Fruit fly (Drosophila melanogaster) whole organism, embryonic: ENCODE data around the gene phol.

Experiments used
- ATbp ChIP-seq: fragments of 200-800 bp; sonication (Bioruptor generic); optimal IDR thresholded peaks from 2 replicates; lab custom pipeline; 2017; ENCODE audit warnings: missing biosample characterization, mild to moderate bottlenecking, missing genetic modification characterization, missing genetic modification reagents
- Ada2b ChIP-seq: fragments of 200-800 bp; sonication (Bioruptor generic); IDR thresholded peaks from 2 replicates; pipeline ENCODE4 v1.3.6; 2022; ENCODE audit warnings: missing biosample characterization, missing genetic modification characterization
- Atf3 ChIP-seq: fragments of 200-800 bp; sonication (Bioruptor generic); optimal IDR thresholded peaks from 3 replicates; lab custom pipeline; 2016; ENCODE audit warnings: missing biosample characterization, missing genetic modification characterization
- CG10321 ChIP-seq: fragments of 200-800 bp; sonication (Bioruptor generic); IDR thresholded peaks from 2 replicates; pipeline ENCODE4 v1.3.6; 2022; ENCODE audit warnings: missing biosample characterization, missing genetic modification characterization
- CG10654 ChIP-seq: fragments of 200-800 bp; sonication (Bioruptor generic); optimal IDR thresholded peaks from 2 replicates; lab custom pipeline; 2016; ENCODE audit warnings: missing biosample characterization, missing genetic modification characterization
- CG10979 ChIP-seq: fragments of 200-800 bp; sonication (Bioruptor generic); optimal IDR thresholded peaks from 2 replicates; lab custom pipeline; 2018; ENCODE audit warnings: missing biosample characterization, mild to moderate bottlenecking, missing genetic modification characterization, moderate library complexity
- CG11398 ChIP-seq: fragments of 200-800 bp; sonication (Bioruptor generic); optimal IDR thresholded peaks from 2 replicates; lab custom pipeline; 2016; ENCODE audit warnings: missing biosample characterization, missing genetic modification characterization
- CG16813 ChIP-seq: fragments of 200-800 bp; sonication (Bioruptor generic); IDR thresholded peaks from 3 replicates; pipeline ENCODE4 v1.3.6; 2022; ENCODE audit warnings: missing biosample characterization, missing genetic modification characterization; ENCODE audit not compliant: partially characterized antibody
- CG17385 ChIP-seq: fragments of 200-800 bp; sonication (Bioruptor generic); optimal IDR thresholded peaks from 3 replicates; lab custom pipeline; 2018; ENCODE audit warnings: missing biosample characterization, mild to moderate bottlenecking, missing genetic modification characterization
- CG17829 ChIP-seq: fragments of 200-800 bp; optimal IDR thresholded peaks from 2 replicates; lab custom pipeline; 2019; ENCODE audit warnings: missing biosample characterization, mild to moderate bottlenecking, missing genetic modification characterization, moderate library complexity
- CG18599 ChIP-seq: fragments of 200-800 bp; sonication (Bioruptor generic); optimal IDR thresholded peaks from 3 replicates; lab custom pipeline; 2017; ENCODE audit warnings: missing biosample characterization, missing genetic modification characterization, mild to moderate bottlenecking, moderate library complexity, missing genetic modification reagents
- CG18764 ChIP-seq: fragments of 200-800 bp; sonication (Bioruptor generic); optimal IDR thresholded peaks from 3 replicates; lab custom pipeline; 2016; ENCODE audit warnings: missing biosample characterization, missing genetic modification characterization
- CG31365 ChIP-seq: fragments of 200-800 bp; sonication (Bioruptor generic); optimal IDR thresholded peaks from 2 replicates; lab custom pipeline; 2018; ENCODE audit warnings: missing biosample characterization, mild to moderate bottlenecking, missing genetic modification characterization
- CG34224 ChIP-seq: fragments of 200-800 bp; sonication (Bioruptor generic); IDR thresholded peaks from 3 replicates; pipeline ENCODE4 v1.3.6; 2022; ENCODE audit warnings: missing biosample characterization, missing genetic modification characterization; ENCODE audit not compliant: partially characterized antibody
- CG34422 ChIP-seq: fragments of 200-800 bp; sonication (Bioruptor generic); IDR thresholded peaks from 3 replicates; pipeline ENCODE4 v1.3.6; 2022; ENCODE audit warnings: missing biosample characterization, missing genetic modification characterization
- CG5180 ChIP-seq: fragments of 200-800 bp; sonication (Bioruptor generic); optimal IDR thresholded peaks from 3 replicates; lab custom pipeline; 2017; ENCODE audit warnings: missing biosample characterization, missing genetic modification characterization, mild to moderate bottlenecking, moderate library complexity, missing genetic modification reagents
- CG6683 ChIP-seq: fragments of 200-800 bp; sonication (Bioruptor generic); optimal IDR thresholded peaks from 2 replicates; lab custom pipeline; 2017; ENCODE audit warnings: missing biosample characterization, mild to moderate bottlenecking, missing genetic modification characterization, missing genetic modification reagents
- CG6765 ChIP-seq: fragments of 200-800 bp; sonication (Bioruptor generic); optimal IDR thresholded peaks from 3 replicates; lab custom pipeline; 2017; ENCODE audit warnings: missing biosample characterization, mild to moderate bottlenecking, missing genetic modification characterization
- CG7928 ChIP-seq: fragments of 200-800 bp; sonication (Bioruptor generic); optimal IDR thresholded peaks from 2 replicates; lab custom pipeline; 2017; ENCODE audit warnings: missing biosample characterization, mild to moderate bottlenecking, missing genetic modification characterization
- CG7963 ChIP-seq: fragments of 200-800 bp; sonication (Bioruptor generic); IDR thresholded peaks from 3 replicates; pipeline ENCODE4 v1.3.6; 2022; ENCODE audit warnings: missing biosample characterization, missing genetic modification characterization; ENCODE audit not compliant: partially characterized antibody
- CG8924 ChIP-seq: fragments of 200-800 bp; optimal IDR thresholded peaks from 3 replicates; lab custom pipeline; 2019; ENCODE audit warnings: missing biosample characterization, mild to moderate bottlenecking, missing genetic modification characterization, moderate library complexity
- Gsc ChIP-seq: fragments of 200-800 bp; sonication (Bioruptor generic); IDR thresholded peaks from 2 replicates; pipeline ENCODE4 v1.3.6; 2022; ENCODE audit warnings: missing biosample characterization, missing genetic modification characterization
- HLHmδ ChIP-seq: fragments of 200-800 bp; sonication (Bioruptor generic); optimal IDR thresholded peaks from 2 replicates; lab custom pipeline; 2018; ENCODE audit warnings: missing biosample characterization, mild to moderate bottlenecking, missing genetic modification characterization, moderate library complexity
- Mes4 ChIP-seq: fragments of 200-800 bp; sonication (Bioruptor generic); optimal IDR thresholded peaks from 2 replicates; lab custom pipeline; 2016; ENCODE audit warnings: missing biosample characterization, missing genetic modification characterization
- Mrtf ChIP-seq: fragments of 200-800 bp; sonication (Bioruptor generic); IDR thresholded peaks from 3 replicates; pipeline ENCODE4 v1.3.6; 2022; ENCODE audit warnings: missing biosample characterization, missing genetic modification characterization
- Neu2 ChIP-seq: fragments of 200-800 bp; sonication (Bioruptor generic); optimal IDR thresholded peaks from 3 replicates; lab custom pipeline; 2016; ENCODE audit warnings: missing biosample characterization, missing genetic modification characterization, borderline replicate concordance
- Ptx1 ChIP-seq: fragments of 200-800 bp; sonication (Bioruptor generic); IDR thresholded peaks from 2 replicates; pipeline ENCODE4 v1.3.6; 2022; ENCODE audit warnings: missing biosample characterization, missing genetic modification characterization
- Rfx ChIP-seq: fragments of 200-800 bp; sonication (Bioruptor generic); IDR thresholded peaks from 2 replicates; pipeline ENCODE4 v1.3.6; 2022; ENCODE audit warnings: missing biosample characterization, missing genetic modification characterization
- Side ChIP-seq: fragments of 200-800 bp; sonication (Bioruptor generic); optimal IDR thresholded peaks from 2 replicates; lab custom pipeline; 2016; ENCODE audit warnings: missing biosample characterization, missing genetic modification characterization
- Sin3A ChIP-seq: fragments of >200 bp; optimal IDR thresholded peaks from 2 replicates; lab custom pipeline; 2018
- Taf1 ChIP-seq: fragments of 200-800 bp; sonication (Bioruptor generic); IDR thresholded peaks from 2 replicates; pipeline ENCODE4 v1.3.6; 2022; ENCODE audit warnings: missing biosample characterization, missing genetic modification characterization
- amos ChIP-seq: fragments of 200-800 bp; sonication (Bioruptor generic); IDR thresholded peaks from 2 replicates; pipeline ENCODE4 v1.3.6; 2022; ENCODE audit warnings: missing biosample characterization, missing genetic modification characterization; ENCODE audit not compliant: partially characterized antibody
- ara ChIP-seq: fragments of 200-800 bp; sonication (Bioruptor generic); IDR thresholded peaks from 2 replicates; pipeline ENCODE4 v1.3.6; 2022; ENCODE audit warnings: missing biosample characterization, missing genetic modification characterization
- cg ChIP-seq: fragments of 200-800 bp; sonication (Bioruptor generic); optimal IDR thresholded peaks from 3 replicates; lab custom pipeline; 2019; ENCODE audit warnings: missing biosample characterization, mild to moderate bottlenecking, missing genetic modification characterization, moderate library complexity
- fru ChIP-seq: fragments of >200 bp; optimal IDR thresholded peaks from 2 replicates; lab custom pipeline; 2017
- her ChIP-seq: fragments of 200-800 bp; sonication (Bioruptor generic); optimal IDR thresholded peaks from 2 replicates; lab custom pipeline; 2016; ENCODE audit warnings: missing biosample characterization, missing genetic modification characterization
- ind ChIP-seq: fragments of 200-800 bp; sonication (Bioruptor generic); optimal IDR thresholded peaks from 3 replicates; lab custom pipeline; 2016; ENCODE audit warnings: missing biosample characterization, missing genetic modification characterization
- jumu ChIP-seq: fragments of 200-800 bp; sonication (Bioruptor generic); optimal IDR thresholded peaks from 3 replicates; lab custom pipeline; 2016; ENCODE audit warnings: missing biosample characterization, missing genetic modification characterization
- kah ChIP-seq: fragments of 200-800 bp; sonication (Bioruptor generic); optimal IDR thresholded peaks from 2 replicates; lab custom pipeline; 2018; ENCODE audit warnings: missing biosample characterization, mild to moderate bottlenecking, missing genetic modification characterization
- mam ChIP-seq: fragments of 200-800 bp; sonication (Bioruptor generic); optimal IDR thresholded peaks from 3 replicates; lab custom pipeline; 2016; ENCODE audit warnings: missing biosample characterization, missing genetic modification characterization
- mld ChIP-seq: fragments of 200-800 bp; sonication (Bioruptor generic); IDR thresholded peaks from 3 replicates; pipeline ENCODE4 v1.3.6; 2022; ENCODE audit warnings: missing biosample characterization, missing genetic modification characterization; ENCODE audit not compliant: partially characterized antibody
- pho ChIP-seq: fragments of 200-800 bp; sonication (Bioruptor generic); optimal IDR thresholded peaks from 2 replicates; lab custom pipeline; 2016; ENCODE audit warnings: missing biosample characterization, missing genetic modification characterization
- prd ChIP-seq, 3 experiments: fragments of >200 bp in 2 of 3; fragments of 200-800 bp in 1 of 3; sonication (Bioruptor generic) in 1 of 3; optimal IDR thresholded peaks in 2 of 3; IDR thresholded peaks in 1 of 3; 2 replicates in 2 of 3; 3 replicates in 1 of 3; pipeline versions ENCODE4 v1.3.6 to Lab custom; 2017 to 2022; ENCODE audit warnings: missing biosample characterization in 1 of 3, missing genetic modification characterization in 1 of 3
- salm ChIP-seq: fragments of 200-800 bp; sonication (Bioruptor generic); optimal IDR thresholded peaks from 2 replicates; lab custom pipeline; 2018; ENCODE audit warnings: missing biosample characterization, mild to moderate bottlenecking, missing genetic modification characterization
- sens ChIP-seq: fragments of 200-800 bp; sonication (Bioruptor generic); peaks from one replicate; lab custom pipeline; 2016; ENCODE audit warnings: missing biosample characterization, missing genetic modification characterization
- sr ChIP-seq: fragments of 200-800 bp; sonication (Bioruptor generic); IDR thresholded peaks from 3 replicates; pipeline ENCODE4 v1.3.6; 2022; ENCODE audit warnings: missing biosample characterization, missing genetic modification characterization
- tna ChIP-seq: fragments of 200-800 bp; sonication (Bioruptor generic); IDR thresholded peaks from 2 replicates; pipeline ENCODE4 v1.3.6; 2022; ENCODE audit warnings: missing biosample characterization, missing genetic modification characterization; ENCODE audit not compliant: partially characterized antibody
- unc-4 ChIP-seq: fragments of 200-800 bp; sonication (Bioruptor generic); IDR thresholded peaks from 2 replicates; pipeline ENCODE4 v1.3.6; 2022; ENCODE audit warnings: missing biosample characterization, missing genetic modification characterization; ENCODE audit not compliant: partially characterized antibody
- wdn ChIP-seq: fragments of 200-800 bp; sonication (Bioruptor generic); IDR thresholded peaks from 2 replicates; pipeline ENCODE4 v1.3.6; 2022; ENCODE audit warnings: missing biosample characterization, missing genetic modification characterization
- zfh2 ChIP-seq: fragments of 200-800 bp; sonication (Bioruptor generic); optimal IDR thresholded peaks from 2 replicates; lab custom pipeline; 2016; ENCODE audit warnings: missing biosample characterization, missing genetic modification characterization

phol gene

dm6 chr3L:9476829-9477228, 20.7 kb upstream of the phol start, which contains the start of the genes Uch-L5 and Jarid2 (continued):
- TF ChIP-seq Atf3 (peak; percentile 21), cg (peak; percentile 7), CG10979 (tag; lab: Kevin White, UChicago) (peak; percentile 48), CG7928 (peak; percentile 98), CG17385 (peak; percentile 98), fru (lab: Kevin White, UChicago) (no peak), CG10321 (no peak), mld (GFP tag; lab: Robert Waterston, UW) (no peak; the same call in 2 of the 3 replicates), CG34224 (GFP tag; lab: Robert Waterston, UW) (peak; percentile 29; the same call in 1 of the 3 replicates), CG10654 (GFP tag; lab: Kevin White, UChicago) (peak; percentile 57), CG6765 (GFP tag; lab: Kevin White, UChicago) (peak; percentile 45), Ada2b (GFP tag; lab: Robert Waterston, UW) (no peak), Gsc (no peak), ara (peak; percentile 41; the same call in 1 of the 2 replicates), Rfx (GFP tag; lab: Robert Waterston, UW) (peak; percentile 78), kah (GFP tag; lab: Kevin White, UChicago) (no peak), Taf1 (no peak), CG31365 (tag; lab: Kevin White, UChicago) (peak; percentile 11), CG7963 (GFP tag; lab: Robert Waterston, UW) (0 out of 3 replicates have a peak, but pooled peaks have one; percentile 8), CG11398 (peak; percentile 63), ind (peak; percentile 63), Ptx1 (GFP tag; lab: Robert Waterston, UW) (0 out of 2 replicates have a peak, but pooled peaks have one; percentile 23), CG34422 (GFP tag; lab: Robert Waterston, UW) (peak; percentile 83; the same call in 2 of the 3 replicates), prd (optimal IDR thresholded peaks at IDR 0.05; lab: Kevin White, UChicago) (no peak), prd (GFP tag; IDR thresholded peaks at IDR 0.05; lab: Robert Waterston, UW) (0 out of 3 replicates have a peak, but pooled peaks have one; percentile 27), CG18599 (GFP tag; lab: Kevin White, UChicago) (no peak), Mrtf (GFP tag; lab: Robert Waterston, UW) (no peak), Side (GFP tag; lab: Kevin White, UChicago) (peak; percentile 58), Mes4 (GFP tag; lab: Kevin White, UChicago) (peak; percentile 14), pho (GFP tag; lab: Kevin White, UChicago) (peak; percentile 51), salm (tag; lab: Kevin White, UChicago) (no peak), zfh2 (GFP tag; lab: Kevin White, UChicago) (peak; percentile 72), CG5180 (GFP tag; lab: Kevin White, UChicago) (no peak), amos (GFP tag; lab: Robert Waterston, UW) (peak; percentile 50), CG18764 (GFP tag; lab: Kevin White, UChicago) (peak; percentile 23), CG16813 (no peak; the same call in 2 of the 3 replicates), CG8924 (tag; lab: Kevin White, UChicago) (peak; percentile 58), Neu2 (GFP tag; lab: Kevin White, UChicago) (no peak), CG17829 (peak; percentile 72), ATbp (GFP tag; lab: Kevin White, UChicago) (no peak), her (GFP tag; lab: Kevin White, UChicago) (peak; percentile 79), sens (GFP tag; lab: Kevin White, UChicago) (peak; percentile 88), sr (GFP tag; lab: Robert Waterston, UW) (no peak), CG6683 (GFP tag; lab: Kevin White, UChicago) (no peak), jumu (GFP tag; lab: Kevin White, UChicago) (peak; percentile 82), tna (no peak), HLHmδ (GFP tag; lab: Kevin White, UChicago) (peak; percentile 24), unc-4 (GFP tag; lab: Robert Waterston, UW) (0 out of 2 replicates have a peak, but pooled peaks have one; percentile 17), mam (GFP tag; lab: Kevin White, UChicago) (peak; percentile 76), Sin3A (lab: Kevin White, UChicago) (peak; percentile 79), wdn (peak; percentile 47; the same call in 1 of the 2 replicates)
